Worm (Caenorhabditis elegans) whole organism, L4 larva: ENCODE results near the gene C47D12.5.

Experiments used
- D1046.2 ChIP-seq: fragments of 200-800 bp; sonication (Bioruptor generic); IDR thresholded peaks from 2 replicates; pipeline ENCODE4 v1.3.6; 2022; ENCODE audit warnings: missing genetic modification characterization, missing compliant biosample characterization
- F10B5.3 ChIP-seq: sonication (generic microtip); optimal IDR thresholded peaks from 2 replicates; lab custom pipeline; 2016; ENCODE audit warnings: mild to moderate bottlenecking, missing genetic modification characterization, missing compliant biosample characterization
- F37D6.2 ChIP-seq: sonication (generic microtip); optimal IDR thresholded peaks from 2 replicates; lab custom pipeline; 2016; ENCODE audit warnings: mild to moderate bottlenecking, missing genetic modification characterization, missing compliant biosample characterization
- F44E2.7 ChIP-seq: fragments of 200-800 bp; sonication (Bioruptor generic); IDR thresholded peaks from 2 replicates; pipeline ENCODE4 v2.1.2; 2022; ENCODE audit warnings: missing genetic modification characterization, missing compliant biosample characterization
- T26A8.4 ChIP-seq: fragments of 200-800 bp; sonication (Bioruptor generic); IDR thresholded peaks from 2 replicates; pipeline ENCODE4 v1.3.6; 2022; ENCODE audit warnings: missing genetic modification characterization, missing compliant biosample characterization
- Y48G9A.11 ChIP-seq: fragments of 200-800 bp; sonication (Bioruptor generic); IDR thresholded peaks from 2 replicates; pipeline ENCODE4 v1.3.6; 2022; ENCODE audit warnings: missing genetic modification reagents, missing genetic modification characterization, missing compliant biosample characterization
- Y5F2A.4 ChIP-seq: fragments of 200-800 bp; sonication (Bioruptor generic); optimal IDR thresholded peaks from 2 replicates; lab custom pipeline; 2018; ENCODE audit warnings: mild to moderate bottlenecking, missing genetic modification characterization, missing compliant biosample characterization
- ZK337.2 ChIP-seq: fragments of 200-800 bp; sonication (Bioruptor generic); IDR thresholded peaks from 2 replicates; pipeline ENCODE4 v1.3.6; 2022; ENCODE audit warnings: missing genetic modification reagents, missing genetic modification characterization, missing compliant biosample characterization
- ama-1 ChIP-seq: fragments of 150-350 bp; optimal IDR thresholded peaks from 2 replicates; lab custom pipeline; 2014; ENCODE audit warnings: inconsistent platforms, mixed read lengths
- ceh-32 ChIP-seq: sonication (generic microtip); optimal IDR thresholded peaks from 2 replicates; lab custom pipeline; 2016; ENCODE audit warnings: mild to moderate bottlenecking, missing genetic modification characterization, missing compliant biosample characterization; ENCODE audit not compliant: poor library complexity
- ceh-62 ChIP-seq: sonication (generic microtip); optimal IDR thresholded peaks from 2 replicates; lab custom pipeline; 2017; ENCODE audit warnings: missing biosample characterization, missing genetic modification characterization
- ceh-82 ChIP-seq: sonication (generic microtip); optimal IDR thresholded peaks from 2 replicates; lab custom pipeline; 2017; ENCODE audit warnings: missing biosample characterization, missing genetic modification characterization
- daf-16 ChIP-seq, 3 experiments: sonication (generic microtip); optimal IDR thresholded peaks; 2 replicates each; lab custom pipeline; 2016 to 2017; ENCODE audit warnings: missing genetic modification characterization in 3 of 3, missing genetic modification reagents in 3 of 3, mild to moderate bottlenecking in 2 of 3, missing compliant biosample characterization in 2 of 3, missing biosample characterization in 1 of 3, moderate library complexity in 1 of 3
- daf-19 ChIP-seq: fragments of 200-800 bp; sonication (Bioruptor generic); conservative IDR thresholded peaks from 2 replicates; pipeline ENCODE4 v1.3.6; 2022; ENCODE audit warnings: missing genetic modification characterization, missing compliant biosample characterization
- dmd-8 ChIP-seq: fragments of 200-800 bp; sonication (Bioruptor generic); IDR thresholded peaks from 2 replicates; pipeline ENCODE4 v1.3.6; 2022; ENCODE audit warnings: missing genetic modification characterization, missing compliant biosample characterization
- dmd-9 ChIP-seq: fragments of 200-800 bp; sonication (Bioruptor generic); IDR thresholded peaks from 2 replicates; pipeline ENCODE4 v1.3.6; 2022; ENCODE audit warnings: missing genetic modification reagents, missing genetic modification characterization, missing compliant biosample characterization
- dpl-1 ChIP-seq: fragments of 150-350 bp; optimal IDR thresholded peaks from 2 replicates; lab custom pipeline; 2014; ENCODE audit warnings: missing biosample characterization, missing genetic modification reagents, missing genetic modification characterization
- duxl-1 ChIP-seq: sonication (generic microtip); optimal IDR thresholded peaks from 2 replicates; lab custom pipeline; 2016; ENCODE audit warnings: mild to moderate bottlenecking, missing genetic modification characterization, moderate library complexity, missing compliant biosample characterization; ENCODE audit not compliant: poor library complexity
- dve-1 ChIP-seq: sonication (generic microtip); optimal IDR thresholded peaks from 2 replicates; lab custom pipeline; 2017; ENCODE audit warnings: antibody characterized with exemption, mild to moderate bottlenecking, missing genetic modification characterization, missing compliant biosample characterization; ENCODE audit not compliant: insufficient read depth
- egl-27 ChIP-seq: sonication (generic microtip); optimal IDR thresholded peaks from 3 replicates; lab custom pipeline; 2017; ENCODE audit warnings: missing biosample characterization, missing genetic modification reagents, missing genetic modification characterization
- egl-43 ChIP-seq: fragments of 200-800 bp; sonication (Bioruptor generic); IDR thresholded peaks from 2 replicates; pipeline ENCODE4 v1.3.6; 2022; ENCODE audit warnings: missing genetic modification reagents, missing genetic modification characterization, missing compliant biosample characterization
- hif-1 ChIP-seq, 2 experiments: sonication (generic microtip); optimal IDR thresholded peaks; 2 replicates each; lab custom pipeline; 2016 to 2017; ENCODE audit warnings: missing compliant biosample characterization in 2 of 2, missing genetic modification characterization in 2 of 2, missing genetic modification reagents in 2 of 2, missing genotype in 2 of 2, mild to moderate bottlenecking in 1 of 2
- hlh-11 ChIP-seq: fragments of 200-800 bp; sonication (Bioruptor generic); optimal IDR thresholded peaks from 2 replicates; lab custom pipeline; 2018; ENCODE audit warnings: mild to moderate bottlenecking, missing genetic modification characterization, missing compliant biosample characterization
- hlh-30 ChIP-seq: sonication (generic microtip); optimal IDR thresholded peaks from 2 replicates; lab custom pipeline; 2017; ENCODE audit warnings: antibody characterized with exemption, mild to moderate bottlenecking, missing genetic modification characterization, missing compliant biosample characterization; ENCODE audit not compliant: insufficient read depth
- jun-1 ChIP-seq: fragments of 150-350 bp; optimal IDR thresholded peaks from 2 replicates; lab custom pipeline; 2014; ENCODE audit warnings: missing biosample characterization, missing genetic modification reagents, missing genetic modification characterization
- lir-3 ChIP-seq: sonication (generic microtip); optimal IDR thresholded peaks from 2 replicates; lab custom pipeline; 2016; ENCODE audit warnings: mild to moderate bottlenecking, missing genetic modification characterization, missing compliant biosample characterization
- madf-9 ChIP-seq: fragments of 200-800 bp; sonication (Bioruptor generic); conservative IDR thresholded peaks from 2 replicates; pipeline ENCODE4 v1.3.6; 2022; ENCODE audit warnings: missing genetic modification reagents, missing genetic modification characterization, missing compliant biosample characterization
- mdl-1 ChIP-seq, 2 experiments: fragments of 150-350 bp in 1 of 2; sonication (generic microtip) in 1 of 2; optimal IDR thresholded peaks; 2 replicates each; lab custom pipeline; 2014 to 2017; ENCODE audit warnings: missing biosample characterization in 2 of 2, missing genetic modification characterization in 2 of 2
- mep-1 ChIP-seq: fragments of 150-350 bp; sonication (generic microtip); optimal IDR thresholded peaks from 3 replicates; lab custom pipeline; 2014; ENCODE audit warnings: missing biosample characterization, missing genetic modification characterization
- mxl-2 ChIP-seq: fragments of 200-800 bp; sonication (Bioruptor generic); conservative IDR thresholded peaks from 2 replicates; pipeline ENCODE4 v1.3.6; 2022; ENCODE audit warnings: missing genetic modification reagents, missing genetic modification characterization, missing compliant biosample characterization
- nhr-11 ChIP-seq: fragments of 150-350 bp; optimal IDR thresholded peaks from 2 replicates; lab custom pipeline; 2014; ENCODE audit warnings: missing biosample characterization, missing genetic modification characterization
- nhr-41 ChIP-seq: fragments of 200-800 bp; sonication (Bioruptor generic); IDR thresholded peaks from 2 replicates; pipeline ENCODE4 v1.3.6; 2022; ENCODE audit warnings: missing genetic modification reagents, missing genetic modification characterization, missing compliant biosample characterization
- nhr-42 ChIP-seq: fragments of 200-800 bp; sonication (Bioruptor generic); IDR thresholded peaks from 2 replicates; pipeline ENCODE4 v1.3.6; 2022; ENCODE audit warnings: missing genetic modification characterization, missing compliant biosample characterization
- nhr-6 ChIP-seq: fragments of 150-350 bp; optimal IDR thresholded peaks from 2 replicates; lab custom pipeline; 2014; ENCODE audit warnings: missing biosample characterization, missing genetic modification characterization
- pha-4 ChIP-seq, 2 experiments: fragments of 150-350 bp in 1 of 2; fragments of 200-800 bp in 1 of 2; sonication (Bioruptor generic) in 1 of 2; IDR thresholded peaks in 1 of 2; optimal IDR thresholded peaks in 1 of 2; 2 replicates each; pipeline versions ENCODE4 v1.3.6 to Lab custom; 2014 to 2022; ENCODE audit warnings: missing genetic modification characterization in 2 of 2, missing genetic modification reagents in 2 of 2, missing biosample characterization in 1 of 2, missing compliant biosample characterization in 1 of 2
- pqm-1 ChIP-seq: sonication (generic microtip); optimal IDR thresholded peaks from 2 replicates; lab custom pipeline; 2017; ENCODE audit warnings: missing biosample characterization, missing genetic modification characterization
- sdz-12 ChIP-seq: fragments of 200-800 bp; sonication (Bioruptor generic); optimal IDR thresholded peaks from 2 replicates; lab custom pipeline; 2018; ENCODE audit warnings: mild to moderate bottlenecking, missing genetic modification characterization, missing compliant biosample characterization
- set-16 ChIP-seq: fragments of 200-800 bp; sonication (Bioruptor generic); IDR thresholded peaks from 2 replicates; pipeline ENCODE4 v1.3.6; 2022; ENCODE audit warnings: missing genetic modification reagents, missing genetic modification characterization, missing compliant biosample characterization
- skn-1 ChIP-seq: fragments of 150-350 bp; optimal IDR thresholded peaks from 2 replicates; lab custom pipeline; 2014; ENCODE audit warnings: missing biosample characterization, missing genetic modification characterization
- snpc-1.2 ChIP-seq: fragments of 200-800 bp; sonication (Bioruptor generic); IDR thresholded peaks from 2 replicates; pipeline ENCODE4 v1.3.6; 2022; ENCODE audit warnings: missing genetic modification reagents, missing genetic modification characterization, missing compliant biosample characterization
- snpc-4 ChIP-seq: fragments of 150-350 bp; optimal IDR thresholded peaks from 2 replicates; lab custom pipeline; 2014; ENCODE audit warnings: missing biosample characterization, missing genetic modification characterization
- spr-1 ChIP-seq: sonication (generic microtip); optimal IDR thresholded peaks from 2 replicates; lab custom pipeline; 2016; ENCODE audit warnings: mild to moderate bottlenecking, missing genetic modification characterization, missing compliant biosample characterization
- spr-3 ChIP-seq: fragments of 200-800 bp; sonication (Bioruptor generic); optimal IDR thresholded peaks from 2 replicates; lab custom pipeline; 2018; ENCODE audit warnings: mild to moderate bottlenecking, missing genetic modification characterization, missing compliant biosample characterization
- unc-130 ChIP-seq: sonication (generic microtip); optimal IDR thresholded peaks from 2 replicates; lab custom pipeline; 2016; ENCODE audit warnings: missing genetic modification reagents, missing genetic modification characterization, missing compliant biosample characterization
- unc-39 ChIP-seq: sonication (generic microtip); optimal IDR thresholded peaks from 2 replicates; lab custom pipeline; 2017; ENCODE audit warnings: missing biosample characterization, missing genetic modification characterization
- unc-62 ChIP-seq, 3 experiments: fragments of 150-350 bp in 1 of 3; sonication (generic microtip); optimal IDR thresholded peaks in 2 of 3; peaks in 1 of 3; 1 replicate in 1 of 3; 2 replicates in 2 of 3; lab custom pipeline; 2014 to 2017; ENCODE audit warnings: missing biosample characterization in 3 of 3, missing genetic modification characterization in 3 of 3, missing genetic modification reagents in 3 of 3, missing genotype in 1 of 3
- vab-7 ChIP-seq: fragments of 200-800 bp; sonication (Bioruptor generic); IDR thresholded peaks from 2 replicates; pipeline ENCODE4 v1.3.6; 2022; ENCODE audit warnings: missing genetic modification reagents, missing genetic modification characterization, missing compliant biosample characterization
- zip-2 ChIP-seq: fragments of 150-350 bp; optimal IDR thresholded peaks from 2 replicates; lab custom pipeline; 2014; ENCODE audit warnings: missing biosample characterization, missing genetic modification characterization
- ztf-11 ChIP-seq: fragments of 150-350 bp; optimal IDR thresholded peaks from 2 replicates; lab custom pipeline; 2014; ENCODE audit warnings: missing biosample characterization, missing genetic modification characterization

C47D12.5 gene

ce11 chrII:11635745-11636161 lies 49.3 kb downstream of the C47D12.5 start (continued):
- TF ChIP-seq daf-16 (GFP tag; optimal IDR thresholded peaks at IDR 0.05; lab: Kevin White, UChicago) (peak in 1 of 2 experiments; percentile 48), daf-16 (tag; optimal IDR thresholded peaks at IDR 0.05; lab: Kevin White, UChicago) (peak; percentile 76), F44E2.7 (0 out of 2 replicates have a peak, but pooled peaks have one; percentile 21), set-16 (GFP tag; lab: Robert Waterston, UW) (peak; percentile 49), snpc-4 (tag; lab: Kevin White, UChicago) (no peak), unc-62 (GFP tag; optimal IDR thresholded peaks at IDR 0.05 in 1 of 2; lab: Kevin White, UChicago) (peak in 1 of 2 experiments; percentile 100), unc-62 (tag; optimal IDR thresholded peaks at IDR 0.05; lab: Kevin White, UChicago) (no peak), hlh-11 (tag; lab: Kevin White, UChicago) (peak; percentile 95), skn-1 (no peak), Y5F2A.4 (GFP tag; lab: Kevin White, UChicago) (no peak), nhr-41 (no peak), pha-4 (GFP tag; IDR thresholded peaks at IDR 0.05; lab: Robert Waterston, UW) (peak; percentile 74; the same call in 1 of the 2 replicates), pha-4 (tag; optimal IDR thresholded peaks at IDR 0.05; lab: Kevin White, UChicago) (peak; percentile 97), ZK337.2 (no peak), mxl-2 (GFP tag; lab: Robert Waterston, UW) (0 out of 2 replicates have a peak, but pooled peaks have one; percentile 57), pqm-1 (tag; lab: Kevin White, UChicago) (peak; percentile 25), egl-43 (GFP tag; lab: Robert Waterston, UW) (peak; percentile 71; the same call in 1 of the 2 replicates), nhr-11 (tag; lab: Kevin White, UChicago) (peak; percentile 86), daf-19 (no peak), spr-3 (GFP tag; lab: Kevin White, UChicago) (no peak), Y48G9A.11 (GFP tag; lab: Robert Waterston, UW) (no peak), mdl-1 (tag; optimal IDR thresholded peaks at IDR 0.05; lab: Kevin White, UChicago) (peak; percentile 16 to 92), vab-7 (GFP tag; lab: Robert Waterston, UW) (no peak), duxl-1 (tag; lab: Kevin White, UChicago) (peak; percentile 56), ceh-32 (tag; lab: Kevin White, UChicago) (no peak), spr-1 (tag; lab: Kevin White, UChicago) (peak; percentile 49), ceh-82 (no peak), ztf-11 (no peak), dve-1 (tag; lab: Kevin White, UChicago) (peak; percentile 89), madf-9 (GFP tag; lab: Robert Waterston, UW) (no peak; the same call in 1 of the 2 replicates), unc-130 (GFP tag; lab: Kevin White, UChicago) (no peak), egl-27 (tag; lab: Kevin White, UChicago) (no peak), nhr-6 (tag; lab: Kevin White, UChicago) (peak; percentile 96), nhr-42 (GFP tag; lab: Robert Waterston, UW) (no peak), T26A8.4 (GFP tag; lab: Robert Waterston, UW) (peak; percentile 75), dmd-8 (GFP tag; lab: Robert Waterston, UW) (no peak), zip-2 (no peak), mep-1 (tag; lab: Kevin White, UChicago) (peak; percentile 87), dpl-1 (GFP tag; lab: Kevin White, UChicago) (peak; percentile 32), ceh-62 (tag; lab: Kevin White, UChicago) (no peak), lir-3 (no peak), hlh-30 (tag; lab: Kevin White, UChicago) (peak; percentile 76), dmd-9 (peak; percentile 60; the same call in 1 of the 2 replicates), hif-1 (tag; optimal IDR thresholded peaks at IDR 0.05; lab: Kevin White, UChicago) (peak in 1 of 2 experiments; percentile 36), unc-39 (tag; lab: Kevin White, UChicago) (no peak), ama-1 (lab: Kevin White, UChicago) (peak; percentile 88), F37D6.2 (tag; lab: Kevin White, UChicago) (no peak), snpc-1.2 (GFP tag; lab: Robert Waterston, UW) (0 out of 2 replicates have a peak, but pooled peaks have one; percentile 28), jun-1 (tag; lab: Kevin White, UChicago) (peak; percentile 81), F10B5.3 (tag; lab: Kevin White, UChicago) (no peak), D1046.2 (GFP tag; lab: Robert Waterston, UW) (no peak), sdz-12 (no peak)
